Fruit fly (Drosophila melanogaster) whole organism, wandering third instar larva: ENCODE measurements around the gene CG8001.

Experiments used
- Dif ChIP-seq: fragments of 200-275, 200-300 bp; sonication (Bioruptor generic); optimal IDR thresholded peaks from 2 replicates; lab custom pipeline; 2018; ENCODE audit warnings: missing biosample characterization, missing genetic modification characterization; ENCODE audit not compliant: partially characterized antibody
- Jra ChIP-seq: sonication (Bioruptor generic); optimal IDR thresholded peaks from 2 replicates; lab custom pipeline; 2016; ENCODE audit warnings: missing biosample characterization, missing genetic modification characterization
- Mio ChIP-seq: sonication (Bioruptor generic); optimal IDR thresholded peaks from 2 replicates; lab custom pipeline; 2016; ENCODE audit warnings: missing biosample characterization, missing genetic modification characterization
- Myc ChIP-seq: fragments of >200 bp; optimal IDR thresholded peaks from 2 replicates; lab custom pipeline; 2017
- jim ChIP-seq: fragments of 175-275, 200-325 bp; sonication (Bioruptor generic); optimal IDR thresholded peaks from 2 replicates; lab custom pipeline; 2016; ENCODE audit warnings: missing biosample characterization, mild to moderate bottlenecking, missing genetic modification characterization
- sage ChIP-seq: fragments of 200-800 bp; sonication (Bioruptor generic); optimal IDR thresholded peaks from 2 replicates; lab custom pipeline; 2016; ENCODE audit warnings: missing biosample characterization, mild to moderate bottlenecking, missing genetic modification characterization

DNA sequence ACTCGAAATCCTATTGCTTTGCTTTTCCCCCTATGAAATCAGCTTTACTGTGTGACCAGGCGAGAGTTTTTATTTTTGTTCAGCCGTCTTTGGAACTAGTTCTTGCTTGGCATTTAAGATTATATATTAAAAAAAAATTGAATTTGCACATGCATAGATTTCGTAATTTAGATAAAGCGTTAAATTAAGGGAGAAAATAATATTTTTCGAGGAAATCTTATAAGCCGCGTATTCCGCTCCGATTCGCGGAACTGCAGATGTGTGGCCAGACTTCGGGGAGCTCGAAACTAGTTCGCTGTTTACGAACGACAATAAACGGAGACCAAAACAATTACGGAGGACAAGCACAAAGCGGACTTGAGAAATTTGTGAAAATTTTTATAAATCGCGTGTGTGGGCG, 46.8 kb downstream of the CG8001 start, which contains the start of the genes JTBR and CG42676:
- TF ChIP-seq Dif (GFP tag; lab: Kevin White, UChicago): no peak
- no peak for TF ChIP-seq sage (GFP tag; lab: Kevin White, UChicago)
- TF ChIP-seq jim (GFP tag; lab: Kevin White, UChicago): no peak
- TF ChIP-seq Jra: no peak
- TF ChIP-seq Mio (GFP tag; lab: Kevin White, UChicago): no peak
- TF ChIP-seq Myc (lab: Kevin White, UChicago): no peak
